Worm (Caenorhabditis elegans): Measurements from ENCODE around the gene K02F6.8.
A peak's percentile ranks its signal among the peaks of the same experiment; 100 is the strongest.
"Not testable (repeated sequence)": the region's sequence is repeated elsewhere in the genome, so short reads cannot be mapped to it uniquely, and the experiment has no call there.

K02F6.8 gene

DNA sequence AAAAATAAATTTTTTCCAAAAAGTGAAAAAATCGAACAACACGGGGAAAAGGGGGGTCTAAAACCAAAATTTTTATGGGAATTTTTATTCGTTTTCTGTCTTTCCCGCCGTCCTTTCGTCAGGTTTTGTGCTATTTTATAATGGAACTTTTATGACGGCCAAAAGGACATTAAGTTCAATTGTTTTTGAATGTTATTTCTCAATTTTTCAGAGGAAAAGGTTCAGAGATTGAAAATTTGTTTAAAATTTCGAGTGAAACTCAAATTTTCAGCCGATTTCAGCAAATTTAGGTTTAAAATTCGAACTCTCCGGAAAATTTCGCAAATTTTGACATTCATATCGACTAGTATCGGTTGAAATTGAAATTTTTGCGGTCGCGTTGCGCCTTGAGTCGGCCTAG is 29.1 kb upstream of the K02F6.8 start, which contains the start of gene nep-18:
Gene nep-18, minus strand, starts transcription at position 101 of the 400 bp plus-strand sequence.
- TF ChIP-seq unc-62 (GFP tag; optimal IDR thresholded peaks at IDR 0.05): no peak
- no peak for TF ChIP-seq lin-13 (GFP tag; optimal IDR thresholded peaks at IDR 0.05)
- no peak for TF ChIP-seq elt-3 (tag; optimal IDR thresholded peaks at IDR 0.05)
- TF ChIP-seq hlh-17 (GFP tag; optimal IDR thresholded peaks at IDR 0.05; ENCODE audit: borderline replicate concordance): no peak

ce11 chrII:2556388-2556787 is 21.5 kb upstream of the K02F6.8 start:
- not testable (repeated sequence) for TF ChIP-seq efl-1 (optimal IDR thresholded peaks at IDR 0.05)
- TF ChIP-seq efl-1 (GFP tag; optimal IDR thresholded peaks at IDR 0.05 in 1 of 2): peak in 1 of 2 experiments; percentile 23

DNA sequence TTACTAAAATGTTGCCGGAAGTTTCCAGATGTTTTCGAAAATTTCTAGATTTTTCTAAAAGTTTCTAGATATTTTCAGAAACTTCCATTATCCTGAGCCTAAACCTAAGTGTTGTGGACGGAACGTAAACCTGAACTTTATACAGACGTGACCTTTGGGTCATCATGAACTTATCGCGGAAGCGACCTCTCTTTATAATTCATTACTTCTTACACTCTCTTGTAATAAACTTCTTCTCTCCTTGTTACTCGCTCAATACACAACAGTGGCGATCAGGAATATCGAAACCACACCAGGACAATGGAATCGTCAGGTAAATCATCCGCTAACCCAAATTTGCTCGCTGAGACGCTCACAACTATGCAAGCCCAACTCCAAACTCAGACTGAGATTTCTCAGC is 18.8 kb upstream of the K02F6.8 start, which contains the start of gene K02F6.1:
Gene K02F6.1, plus strand, starts transcription at position 301 of the 400 bp plus-strand sequence.
- not testable (repeated sequence) for TF ChIP-seq sup-37 (GFP tag; optimal IDR thresholded peaks at IDR 0.05); unc-86 (tag; optimal IDR thresholded peaks at IDR 0.05); nhr-76 (tag; optimal IDR thresholded peaks at IDR 0.05)

DNA sequence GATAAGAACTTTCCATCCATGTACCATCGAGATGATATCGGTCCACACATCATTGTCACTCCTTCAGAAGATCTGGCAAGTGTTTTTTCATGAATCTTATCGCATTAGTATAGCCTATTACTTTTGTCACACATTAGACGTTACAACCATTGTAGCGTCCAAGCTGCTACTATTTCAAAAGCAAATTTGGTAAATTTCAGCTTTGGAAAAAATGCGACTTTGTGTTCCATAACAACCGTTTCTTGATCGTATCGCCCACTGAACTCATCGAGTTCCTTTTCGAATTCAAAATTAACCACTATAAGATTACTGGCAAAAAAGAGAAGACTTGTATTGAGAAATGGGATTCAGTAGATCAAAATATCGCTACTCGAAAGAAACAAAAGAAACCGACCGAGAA is 18.2 kb upstream of the K02F6.8 start:
- TF ChIP-seq ceh-63 (GFP tag; optimal IDR thresholded peaks at IDR 0.05) (no peak), efl-1 (optimal IDR thresholded peaks at IDR 0.05) (no peak), efl-1 (GFP tag; optimal IDR thresholded peaks at IDR 0.05 in 1 of 2) (peak in 1 of 2 experiments; percentile 44)

DNA sequence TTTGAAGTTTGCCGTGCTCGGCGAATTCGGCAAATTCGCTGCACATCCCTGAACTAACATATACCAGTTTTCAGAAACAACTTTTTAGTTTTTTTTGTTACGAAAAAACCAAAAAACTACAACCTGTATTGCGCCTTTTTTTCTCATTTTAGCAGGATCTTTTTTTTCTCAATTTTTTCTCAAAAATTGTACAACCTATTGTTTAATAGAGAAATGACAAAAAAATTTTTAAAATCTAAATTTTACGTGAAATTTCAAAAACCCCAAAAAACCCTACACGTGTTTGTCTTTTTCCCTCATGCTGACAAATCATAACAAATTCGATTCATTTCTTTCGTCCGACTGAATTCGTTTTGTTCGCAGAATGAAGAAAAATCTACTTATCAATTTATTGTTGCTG is 11.1 kb upstream of the K02F6.8 start, which contains the start of gene K02F6.3:
Gene K02F6.3, plus strand, starts transcription at position 301 of the 400 bp plus-strand sequence.
- TF ChIP-seq tbx-2 (tag; optimal IDR thresholded peaks at IDR 0.05) (no peak), nhr-47 (tag; optimal IDR thresholded peaks at IDR 0.05) (no peak), fos-1 (tag; optimal IDR thresholded peaks at IDR 0.05) (no peak), rnt-1 (tag; optimal IDR thresholded peaks at IDR 0.05) (no peak), sox-4 (tag; optimal IDR thresholded peaks at IDR 0.05) (no peak), efl-1 (optimal IDR thresholded peaks at IDR 0.05) (no peak), efl-1 (GFP tag; optimal IDR thresholded peaks at IDR 0.05 in 1 of 2) (peak in 1 of 2 experiments; percentile 48), lin-13 (GFP tag; optimal IDR thresholded peaks at IDR 0.05) (no peak), dpl-1 (GFP tag; optimal IDR thresholded peaks at IDR 0.05) (no peak)

DNA sequence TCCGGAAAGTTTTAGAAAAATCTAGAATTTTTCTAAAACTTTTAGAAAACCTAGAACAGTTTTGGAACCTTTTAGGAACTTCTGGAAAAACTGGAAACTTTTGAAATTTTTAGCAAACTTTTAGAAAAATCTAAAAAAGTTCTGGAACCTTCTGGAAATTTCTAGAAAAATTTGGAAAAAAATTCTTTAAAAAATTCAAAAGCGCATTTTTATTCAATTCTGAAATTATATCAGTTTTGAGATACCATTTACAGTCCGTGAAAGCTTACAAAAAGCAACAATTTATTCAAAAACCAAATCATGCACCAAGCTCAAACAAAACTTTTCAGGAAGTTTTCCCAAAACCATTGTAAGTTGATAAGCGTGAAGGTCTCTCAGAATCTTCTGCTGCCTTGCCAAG is 3.3 kb upstream of the K02F6.8 start, which contains the start of gene K02F6.4:
Gene K02F6.4, plus strand, starts transcription at position 301 of the 400 bp plus-strand sequence.
- no peak for TF ChIP-seq nhr-71 (tag; optimal IDR thresholded peaks at IDR 0.05)

DNA sequence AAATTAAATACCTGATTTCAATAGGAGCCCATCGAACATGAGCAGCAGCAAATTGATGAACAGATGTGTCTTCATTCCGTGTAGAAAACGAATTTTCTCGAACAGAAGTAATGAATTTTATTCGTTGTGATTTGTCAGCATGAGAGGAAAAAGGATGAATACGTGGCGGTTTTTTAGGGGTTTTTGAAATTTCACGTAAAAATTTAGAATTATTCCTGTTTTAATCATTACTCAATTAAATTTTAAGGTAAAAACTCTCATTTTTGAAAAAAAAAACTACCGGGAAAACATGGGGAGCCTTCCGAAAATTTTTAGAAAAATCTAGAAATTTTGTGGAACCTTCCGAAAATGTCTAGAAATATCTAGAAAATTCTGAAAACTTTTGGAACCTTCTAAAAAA is 2.9 kb upstream of the K02F6.8 start, which contains the start of gene K02F6.7:
Gene K02F6.7, minus strand, starts transcription at position 101 of the 400 bp plus-strand sequence.
- TF ChIP-seq pax-3 (tag; optimal IDR thresholded peaks at IDR 0.05) (no peak), fkh-8 (tag; optimal IDR thresholded peaks at IDR 0.05) (no peak), mep-1 (tag; optimal IDR thresholded peaks at IDR 0.05) (no peak), grh-1 (GFP tag; IDR thresholded peaks at IDR 0.05) (no peak), ztf-4 (tag; optimal IDR thresholded peaks at IDR 0.05) (no peak), egl-13 (tag; optimal IDR thresholded peaks at IDR 0.05) (no peak), lir-3 (tag; optimal IDR thresholded peaks at IDR 0.05; ENCODE audit: poor library complexity) (no peak), nhr-90 (tag; optimal IDR thresholded peaks at IDR 0.05; ENCODE audit: poor library complexity) (no peak), ceh-90 (tag; optimal IDR thresholded peaks at IDR 0.05) (no peak), F16B12.6 (tag; optimal IDR thresholded peaks at IDR 0.05) (no peak), blmp-1 (tag; optimal IDR thresholded peaks at IDR 0.05) (no peak)

Data from whole organism, L1 larva.